Fruit fly (Drosophila melanogaster) whole organism, embryonic: ENCODE data around the gene CG13403.

Experiments used
- Adf1 ChIP-seq: fragments of 200-800 bp; sonication (Bioruptor generic); IDR thresholded peaks from 2 replicates; pipeline ENCODE4 v1.3.6; 2022; ENCODE audit warnings: missing biosample characterization, missing genetic modification characterization
- BtbVII ChIP-seq: fragments of 200-800 bp; sonication (Bioruptor generic); optimal IDR thresholded peaks from 3 replicates; lab custom pipeline; 2017; ENCODE audit warnings: missing biosample characterization, mild to moderate bottlenecking, missing genetic modification characterization
- CG10321 ChIP-seq: fragments of 200-800 bp; sonication (Bioruptor generic); IDR thresholded peaks from 2 replicates; pipeline ENCODE4 v1.3.6; 2022; ENCODE audit warnings: missing biosample characterization, missing genetic modification characterization
- CG10543 ChIP-seq: fragments of 200-800 bp; sonication (Bioruptor generic); optimal IDR thresholded peaks from 3 replicates; lab custom pipeline; 2017; ENCODE audit warnings: missing biosample characterization, mild to moderate bottlenecking, missing genetic modification characterization, moderate library complexity
- CG10565 ChIP-seq: fragments of 200-800 bp; sonication (Bioruptor generic); optimal IDR thresholded peaks from 3 replicates; lab custom pipeline; 2016; ENCODE audit warnings: missing biosample characterization, mild to moderate bottlenecking, missing genetic modification characterization
- CG12071 ChIP-seq: fragments of 200-800 bp; sonication (Bioruptor generic); optimal IDR thresholded peaks from 3 replicates; lab custom pipeline; 2018; ENCODE audit warnings: missing biosample characterization, mild to moderate bottlenecking, missing genetic modification characterization
- CG12104 ChIP-seq: fragments of 200-800 bp; sonication (Bioruptor generic); optimal IDR thresholded peaks from 3 replicates; lab custom pipeline; 2016; ENCODE audit warnings: missing biosample characterization, missing genetic modification characterization
- CG14965 ChIP-seq: fragments of 200-800 bp; sonication (Bioruptor generic); optimal IDR thresholded peaks from 2 replicates; lab custom pipeline; 2016; ENCODE audit warnings: missing biosample characterization, missing genetic modification characterization, borderline replicate concordance
- CG15479 ChIP-seq: fragments of 200-800 bp; sonication (Bioruptor generic); optimal IDR thresholded peaks from 3 replicates; lab custom pipeline; 2019; ENCODE audit warnings: missing biosample characterization, mild to moderate bottlenecking, missing genetic modification characterization, moderate library complexity
- CG1792 ChIP-seq: fragments of 200-800 bp; sonication (Bioruptor generic); optimal IDR thresholded peaks from 2 replicates; lab custom pipeline; 2016; ENCODE audit warnings: missing biosample characterization, missing genetic modification characterization
- CG2889 ChIP-seq: fragments of 200-800 bp; sonication (Bioruptor generic); IDR thresholded peaks from 3 replicates; pipeline ENCODE4 v1.3.6; 2022; ENCODE audit warnings: missing biosample characterization, missing genetic modification characterization
- CG42726 ChIP-seq: fragments of 200-800 bp; sonication (Bioruptor generic); IDR thresholded peaks from 2 replicates; pipeline ENCODE4 v1.3.6; 2022; ENCODE audit warnings: missing biosample characterization, missing genetic modification characterization; ENCODE audit not compliant: partially characterized antibody
- CG6683 ChIP-seq: fragments of 200-800 bp; sonication (Bioruptor generic); optimal IDR thresholded peaks from 2 replicates; lab custom pipeline; 2017; ENCODE audit warnings: missing biosample characterization, mild to moderate bottlenecking, missing genetic modification characterization, missing genetic modification reagents
- CG7745 ChIP-seq: fragments of 200-800 bp; sonication (Bioruptor generic); optimal IDR thresholded peaks from 2 replicates; lab custom pipeline; 2018; ENCODE audit warnings: missing biosample characterization, mild to moderate bottlenecking, missing genetic modification characterization, moderate library complexity
- CG7928 ChIP-seq: fragments of 200-800 bp; sonication (Bioruptor generic); optimal IDR thresholded peaks from 2 replicates; lab custom pipeline; 2017; ENCODE audit warnings: missing biosample characterization, mild to moderate bottlenecking, missing genetic modification characterization
- CTCF ChIP-seq: fragments of 200-800 bp; sonication (Bioruptor generic); optimal IDR thresholded peaks from 2 replicates; lab custom pipeline; 2017; ENCODE audit warnings: missing biosample characterization, mild to moderate bottlenecking, missing genetic modification characterization, moderate library complexity
- CoRest ChIP-seq: fragments of 200-800 bp; sonication (Bioruptor generic); optimal IDR thresholded peaks from 3 replicates; lab custom pipeline; 2018; ENCODE audit warnings: missing biosample characterization, mild to moderate bottlenecking, missing genetic modification characterization, moderate library complexity
- Dfd ChIP-seq, 2 experiments: fragments of >200 bp; optimal IDR thresholded peaks; 2 replicates each; lab custom pipeline; 2017; ENCODE audit warnings: missing biosample characterization in 2 of 2, missing genetic modification characterization in 2 of 2
- Drgx ChIP-seq: fragments of 200-800 bp; sonication (Bioruptor generic); IDR thresholded peaks from 2 replicates; pipeline ENCODE4 v1.3.6; 2022; ENCODE audit warnings: missing biosample characterization, missing genetic modification characterization
- H2.0 ChIP-seq: fragments of 200-800 bp; sonication (Bioruptor generic); IDR thresholded peaks from 2 replicates; pipeline ENCODE4 v1.3.6; 2022; ENCODE audit warnings: missing biosample characterization, missing genetic modification characterization
- Hmr ChIP-seq: fragments of 200-800 bp; sonication (Bioruptor generic); optimal IDR thresholded peaks from 3 replicates; lab custom pipeline; 2017; ENCODE audit warnings: mild to moderate bottlenecking, missing biosample characterization, missing genetic modification reagents, missing genetic modification characterization
- Lhr ChIP-seq: fragments of 200-800 bp; sonication (Bioruptor generic); optimal IDR thresholded peaks from 3 replicates; lab custom pipeline; 2017; ENCODE audit warnings: mild to moderate bottlenecking, missing biosample characterization, missing genetic modification reagents, missing genetic modification characterization
- Neu2 ChIP-seq: fragments of 200-800 bp; sonication (Bioruptor generic); optimal IDR thresholded peaks from 3 replicates; lab custom pipeline; 2016; ENCODE audit warnings: missing biosample characterization, missing genetic modification characterization, borderline replicate concordance
- Ptx1 ChIP-seq: fragments of 200-800 bp; sonication (Bioruptor generic); IDR thresholded peaks from 2 replicates; pipeline ENCODE4 v1.3.6; 2022; ENCODE audit warnings: missing biosample characterization, missing genetic modification characterization
- Rx ChIP-seq: fragments of 200-800 bp; sonication (Bioruptor generic); IDR thresholded peaks from 2 replicates; pipeline ENCODE4 v1.3.6; 2022; ENCODE audit warnings: missing biosample characterization, missing genetic modification characterization
- Sry-β ChIP-seq: fragments of 200-800 bp; sonication (Bioruptor generic); optimal IDR thresholded peaks from 2 replicates; lab custom pipeline; 2018; ENCODE audit warnings: missing biosample characterization, mild to moderate bottlenecking, missing genetic modification characterization, moderate library complexity
- ato ChIP-seq: fragments of 200-800 bp; sonication (Bioruptor generic); IDR thresholded peaks from 2 replicates; pipeline ENCODE4 v1.3.6; 2022; ENCODE audit warnings: missing biosample characterization, missing genetic modification characterization; ENCODE audit not compliant: partially characterized antibody
- da ChIP-seq: fragments of 200-800 bp; sonication (Bioruptor generic); optimal IDR thresholded peaks from 2 replicates; lab custom pipeline; 2016; ENCODE audit warnings: missing biosample characterization, missing genetic modification characterization
- dmrt11E ChIP-seq: fragments of 200-800 bp; sonication (Bioruptor generic); optimal IDR thresholded peaks from 3 replicates; lab custom pipeline; 2018; ENCODE audit warnings: missing biosample characterization, mild to moderate bottlenecking, missing genetic modification characterization, moderate library complexity
- eyg ChIP-seq: fragments of 200-800 bp; sonication (Bioruptor generic); optimal IDR thresholded peaks from 3 replicates; lab custom pipeline; 2016; ENCODE audit warnings: missing biosample characterization, missing genetic modification characterization
- gcm2 ChIP-seq: fragments of 200-800 bp; sonication (Bioruptor generic); optimal IDR thresholded peaks from 2 replicates; lab custom pipeline; 2016; ENCODE audit warnings: missing biosample characterization, missing genetic modification characterization
- jigr1 ChIP-seq: fragments of 200-800 bp; sonication (Bioruptor generic); IDR thresholded peaks from 3 replicates; pipeline ENCODE4 v1.3.6; 2022; ENCODE audit warnings: missing biosample characterization, missing genetic modification characterization
- jing ChIP-seq: fragments of 200-800 bp; sonication (Bioruptor generic); optimal IDR thresholded peaks from 2 replicates; lab custom pipeline; 2018; ENCODE audit warnings: missing biosample characterization, mild to moderate bottlenecking, missing genetic modification characterization
- ken ChIP-seq: fragments of 200-800 bp; sonication (Bioruptor generic); IDR thresholded peaks from 3 replicates; pipeline ENCODE4 v1.3.6; 2022; ENCODE audit warnings: missing biosample characterization, missing genetic modification characterization
- nerfin-2 ChIP-seq: fragments of 200-800 bp; sonication (Bioruptor generic); IDR thresholded peaks from 2 replicates; pipeline ENCODE4 v1.3.6; 2022; ENCODE audit warnings: missing biosample characterization, missing genetic modification characterization; ENCODE audit not compliant: partially characterized antibody
- p53 ChIP-seq: fragments of 200-800 bp; sonication (Bioruptor generic); optimal IDR thresholded peaks from 2 replicates; lab custom pipeline; 2016; ENCODE audit warnings: missing biosample characterization, missing genetic modification characterization
- repo ChIP-seq: fragments of 200-800 bp; sonication (Bioruptor generic); optimal IDR thresholded peaks from 2 replicates; lab custom pipeline; 2016; ENCODE audit warnings: missing biosample characterization, missing genetic modification characterization
- scrt ChIP-seq: fragments of 200-800 bp; sonication (Bioruptor generic); optimal IDR thresholded peaks from 2 replicates; lab custom pipeline; 2018; ENCODE audit warnings: missing biosample characterization, mild to moderate bottlenecking, missing genetic modification characterization, moderate library complexity
- sens ChIP-seq: fragments of 200-800 bp; sonication (Bioruptor generic); peaks from one replicate; lab custom pipeline; 2016; ENCODE audit warnings: missing biosample characterization, missing genetic modification characterization
- z ChIP-seq: fragments of 200-800 bp; sonication (Bioruptor generic); IDR thresholded peaks from 3 replicates; pipeline ENCODE4 v1.3.6; 2022; ENCODE audit warnings: missing biosample characterization, missing genetic modification characterization
- zen ChIP-seq: fragments of 200-800 bp; sonication (Bioruptor generic); optimal IDR thresholded peaks from 3 replicates; lab custom pipeline; 2018; ENCODE audit warnings: missing biosample characterization, mild to moderate bottlenecking, missing genetic modification characterization, moderate library complexity

The CG13403 gene

dm6 chrX:14153689-14154088, 38.1 kb downstream of the CG13403 start:
- TF ChIP-seq CG1792 (GFP tag; lab: Kevin White, UChicago) (no peak), jing (GFP tag; lab: Kevin White, UChicago) (no peak), CG10565 (GFP tag; lab: Kevin White, UChicago) (no peak), jigr1 (GFP tag; lab: Robert Waterston, UW) (no peak), CG10321 (GFP tag; lab: Robert Waterston, UW) (no peak), scrt (no peak), CG14965 (GFP tag; lab: Kevin White, UChicago) (no peak), ato (GFP tag; lab: Robert Waterston, UW) (no peak), Sry-β (GFP tag; lab: Kevin White, UChicago) (no peak), z (GFP tag; lab: Robert Waterston, UW) (no peak), zen (tag; lab: Kevin White, UChicago) (no peak), Ptx1 (GFP tag; lab: Robert Waterston, UW) (no peak), repo (no peak), ken (GFP tag; lab: Robert Waterston, UW) (no peak), Dfd (GFP tag; optimal IDR thresholded peaks at IDR 0.05; lab: Kevin White, UChicago) (no peak), gcm2 (no peak), sens (GFP tag; lab: Kevin White, UChicago) (no peak), CG7745 (tag; lab: Kevin White, UChicago) (no peak), dmrt11E (tag; lab: Kevin White, UChicago) (no peak)

DNA sequence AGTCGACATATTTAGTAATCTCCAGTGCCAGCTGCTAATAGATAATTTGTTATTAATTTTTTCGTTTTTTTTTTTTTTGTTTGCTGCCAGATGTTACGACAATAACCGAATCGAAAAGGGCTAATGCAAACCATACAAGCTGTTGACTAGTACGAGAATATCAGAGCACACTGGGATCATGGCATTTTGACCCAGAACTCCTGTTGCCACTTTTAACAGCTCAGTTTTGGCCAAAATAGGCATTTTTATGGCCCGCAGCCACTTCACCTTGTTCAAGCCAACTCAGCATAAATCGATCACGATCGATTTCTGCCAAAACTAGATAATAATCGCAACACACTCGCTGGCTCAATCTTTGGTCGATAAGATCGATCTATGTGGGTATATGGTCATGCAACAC, 39.9 kb downstream of the CG13403 start, which contains the start of gene CG12479:
Gene CG12479 (minus strand): TSS at position 101 of the 400 bp plus-strand sequence.
- TF ChIP-seq CoRest (tag; lab: Kevin White, UChicago) (no peak), nerfin-2 (GFP tag; lab: Robert Waterston, UW) (no peak), CG42726 (no peak), CG7928 (GFP tag; lab: Kevin White, UChicago) (no peak), CG12104 (GFP tag; lab: Kevin White, UChicago) (no peak), p53 (GFP tag; lab: Kevin White, UChicago) (no peak), BtbVII (GFP tag; lab: Kevin White, UChicago) (no peak), CG10543 (GFP tag; lab: Kevin White, UChicago) (no peak), Lhr (no peak), Rx (GFP tag; lab: Robert Waterston, UW) (no peak), CG2889 (GFP tag; lab: Robert Waterston, UW) (no peak), Neu2 (GFP tag; lab: Kevin White, UChicago) (no peak), Hmr (GFP tag; lab: Kevin White, UChicago) (no peak), Adf1 (GFP tag; lab: Robert Waterston, UW) (no peak), H2.0 (GFP tag; lab: Robert Waterston, UW) (no peak), CG12071 (no peak), CG1792 (GFP tag; lab: Kevin White, UChicago) (no peak)

DNA sequence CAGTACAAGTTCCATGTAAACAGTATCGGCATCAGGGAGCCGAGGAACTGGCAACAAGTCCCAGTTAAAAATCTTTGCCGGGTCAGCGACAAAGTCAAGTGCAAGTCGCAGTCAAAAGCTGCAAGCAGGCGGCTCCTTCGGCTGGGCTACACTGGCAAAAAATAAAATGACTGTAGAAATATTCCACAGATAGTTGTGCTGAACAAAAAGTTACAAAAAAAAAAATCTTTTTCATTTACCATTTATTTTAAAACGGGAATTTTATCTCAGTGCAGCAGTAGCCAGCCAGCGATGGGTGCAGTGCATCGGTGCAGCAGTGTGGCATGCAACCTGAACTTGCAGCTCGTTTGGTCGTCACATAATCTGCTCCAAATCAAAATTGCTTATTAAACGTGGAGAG, 42.5 kb downstream of the CG13403 start:
- peak; percentile 71 for TF ChIP-seq Drgx (GFP tag; lab: Robert Waterston, UW)
- no peak for TF ChIP-seq CG15479 (GFP tag; lab: Kevin White, UChicago)
- TF ChIP-seq CTCF (GFP tag; lab: Kevin White, UChicago) = no peak
- no peak for TF ChIP-seq CG6683 (GFP tag; lab: Kevin White, UChicago)
- TF ChIP-seq sens (GFP tag; lab: Kevin White, UChicago) = peak; percentile 6
- TF ChIP-seq eyg (GFP tag; lab: Kevin White, UChicago) = no peak
- no peak for TF ChIP-seq da
- TF ChIP-seq, all 482 proteins: peak for 2
